Worm (Caenorhabditis elegans): ENCODE data around the gene Y45G5AM.7.

Y45G5AM.7 gene

ce11 chrV:4143034-4143433 lies 27.0 kb downstream of the Y45G5AM.7 start (continued):
- peak; percentile 88 for TF ChIP-seq aha-1 (tag)
- TF ChIP-seq ceh-32 (tag; optimal IDR thresholded peaks at IDR 0.05; ENCODE audit: poor library complexity) = no peak
- TF ChIP-seq mes-2 (tag; optimal IDR thresholded peaks at IDR 0.05; ENCODE audit: poor library complexity, severe bottlenecking) = peak; percentile 52
- no peak for TF ChIP-seq nhr-76 (tag; optimal IDR thresholded peaks at IDR 0.05)
- TF ChIP-seq hlh-30 (tag; optimal IDR thresholded peaks at IDR 0.05; ENCODE audit: insufficient read depth) = peak; percentile 99
- 0 out of 2 replicates have a peak, but pooled peaks have one; percentile 43 for TF ChIP-seq ceh-20 (GFP tag; IDR thresholded peaks at IDR 0.05)
- TF ChIP-seq dve-1 (tag; optimal IDR thresholded peaks at IDR 0.05; ENCODE audit: insufficient read depth) = peak; percentile 90
- TF ChIP-seq unc-62 (GFP tag; optimal IDR thresholded peaks at IDR 0.05 in 1 of 2) = no peak
- no peak for TF ChIP-seq unc-62 (tag; optimal IDR thresholded peaks at IDR 0.05)
- TF ChIP-seq nhr-11 (tag; optimal IDR thresholded peaks at IDR 0.05) = peak; percentile 64
- peak; percentile 65 for TF ChIP-seq duxl-1 (tag; optimal IDR thresholded peaks at IDR 0.05; ENCODE audit: poor library complexity)
- no peak for TF ChIP-seq egl-43 (GFP tag; IDR thresholded peaks at IDR 0.05)
- TF ChIP-seq D1046.2 (GFP tag; IDR thresholded peaks at IDR 0.05) = no peak
- TF ChIP-seq mdt-29 (GFP tag; IDR thresholded peaks at IDR 0.05) = no peak
- no peak for TF ChIP-seq ZK546.5 (tag; optimal IDR thresholded peaks at IDR 0.05)
- TF ChIP-seq cey-2 (tag; optimal IDR thresholded peaks at IDR 0.05; ENCODE audit: borderline replicate concordance, insufficient read depth) = no peak
- TF ChIP-seq ceh-28 (tag; optimal IDR thresholded peaks at IDR 0.05) = peak; percentile 18
- no peak for TF ChIP-seq ZK337.2 (GFP tag; IDR thresholded peaks at IDR 0.05)
- no peak for TF ChIP-seq spr-1 (tag; optimal IDR thresholded peaks at IDR 0.05)
- no peak for TF ChIP-seq egl-27 (tag; optimal IDR thresholded peaks at IDR 0.05)
- peak; percentile 27; the same call in 1 of the 2 replicates for TF ChIP-seq pha-4 (GFP tag; IDR thresholded peaks at IDR 0.05)
- peak; percentile 29 for TF ChIP-seq pha-4 (tag; optimal IDR thresholded peaks at IDR 0.05)
- TF ChIP-seq R02D3.7 (tag; optimal IDR thresholded peaks at IDR 0.05) = no peak
- peak; percentile 94 for TF ChIP-seq lin-38 (GFP tag; IDR thresholded peaks at IDR 0.05)
- TF ChIP-seq lin-13 (GFP tag; optimal IDR thresholded peaks at IDR 0.05) = peak; percentile 65
- no peak for TF ChIP-seq spr-3 (GFP tag; optimal IDR thresholded peaks at IDR 0.05)
- TF ChIP-seq zip-2 (tag; optimal IDR thresholded peaks at IDR 0.05) = peak; percentile 21
- peak; percentile 57; the same call in 1 of the 2 replicates for TF ChIP-seq nhr-42 (GFP tag; IDR thresholded peaks at IDR 0.05)
- TF ChIP-seq F26F4.8 (GFP tag; conservative IDR thresholded peaks at IDR 0.05) = no peak
- TF ChIP-seq lsy-2 (tag; optimal IDR thresholded peaks at IDR 0.05) = peak in 1 of 2 experiments; percentile 87
- no peak for TF ChIP-seq T20F7.1 (GFP tag; optimal IDR thresholded peaks at IDR 0.05)
- no peak for TF ChIP-seq unc-39 (tag; optimal IDR thresholded peaks at IDR 0.05)
- no peak for TF ChIP-seq dmd-9 (GFP tag; IDR thresholded peaks at IDR 0.05)
- no peak for TF ChIP-seq lim-7 (GFP tag; IDR thresholded peaks at IDR 0.05)
- TF ChIP-seq nhr-237 (tag; optimal IDR thresholded peaks at IDR 0.05) = no peak
- peak; percentile 58 for TF ChIP-seq dmd-6 (GFP tag; IDR thresholded peaks at IDR 0.05)
- TF ChIP-seq set-16 (GFP tag; IDR thresholded peaks at IDR 0.05) = no peak
- no peak for TF ChIP-seq attf-4 (tag; optimal IDR thresholded peaks at IDR 0.05)
- peak; percentile 69 for TF ChIP-seq hmg-1.1 (GFP tag; IDR thresholded peaks at IDR 0.05)
- TF ChIP-seq vab-7 (GFP tag; IDR thresholded peaks at IDR 0.05) = no peak
- TF ChIP-seq nhr-25 (tag; optimal IDR thresholded peaks at IDR 0.05; ENCODE audit: borderline replicate concordance, insufficient read depth) = no peak
- TF ChIP-seq arid-1 (GFP tag; conservative IDR thresholded peaks at IDR 0.05) = no peak
- no peak for TF ChIP-seq tag-97 (GFP tag; IDR thresholded peaks at IDR 0.05)
- TF ChIP-seq nhr-48 (tag; optimal IDR thresholded peaks at IDR 0.05) = peak; percentile 36
- no peak for TF ChIP-seq F44E2.7 (GFP tag; IDR thresholded peaks at IDR 0.05)
- TF ChIP-seq daf-19 (GFP tag; conservative IDR thresholded peaks at IDR 0.05) = no peak
- TF ChIP-seq zag-1 (tag; optimal IDR thresholded peaks at IDR 0.05) = no peak
- no peak for TF ChIP-seq skn-1 (tag; optimal IDR thresholded peaks at IDR 0.05)
- TF ChIP-seq Y75B8A.6 (GFP tag; IDR thresholded peaks at IDR 0.05) = no peak
- no peak for TF ChIP-seq ztf-11 (tag; optimal IDR thresholded peaks at IDR 0.05)
- no peak for TF ChIP-seq lir-3 (tag; optimal IDR thresholded peaks at IDR 0.05)
- peak; percentile 90 for TF ChIP-seq hlh-11 (tag; optimal IDR thresholded peaks at IDR 0.05)
